Fruit fly (Drosophila melanogaster) whole organism, embryonic: ENCODE data around the gene CG11617.

ENCODE experiments used
- Atf3 ChIP-seq: fragments of 200-800 bp; sonication (Bioruptor generic); optimal IDR thresholded peaks from 3 replicates; lab custom pipeline; 2016; ENCODE audit warnings: missing biosample characterization, missing genetic modification characterization
- CG11456 ChIP-seq: fragments of 200-800 bp; sonication (Bioruptor generic); IDR thresholded peaks from 3 replicates; pipeline ENCODE4 v1.3.6; 2022; ENCODE audit warnings: missing biosample characterization, missing genetic modification characterization
- CG12104 ChIP-seq: fragments of 200-800 bp; sonication (Bioruptor generic); optimal IDR thresholded peaks from 3 replicates; lab custom pipeline; 2016; ENCODE audit warnings: missing biosample characterization, missing genetic modification characterization
- CG12744 ChIP-seq: fragments of 200-800 bp; sonication (Bioruptor generic); optimal IDR thresholded peaks from 2 replicates; lab custom pipeline; 2016; ENCODE audit warnings: missing biosample characterization, missing genetic modification characterization
- CG12942 ChIP-seq: fragments of 200-800 bp; sonication (Bioruptor generic); optimal IDR thresholded peaks from 3 replicates; lab custom pipeline; 2016; ENCODE audit warnings: missing biosample characterization, missing genetic modification characterization
- CG13123 ChIP-seq: fragments of 200-800 bp; sonication (Bioruptor generic); optimal IDR thresholded peaks from 2 replicates; lab custom pipeline; 2016; ENCODE audit warnings: missing biosample characterization, missing genetic modification characterization
- CG14014 ChIP-seq: fragments of 200-800 bp; sonication (Bioruptor generic); IDR thresholded peaks from 2 replicates; pipeline ENCODE4 v1.3.6; 2022; ENCODE audit warnings: missing biosample characterization, missing genetic modification characterization
- CG14710 ChIP-seq: fragments of 200-800 bp; sonication (Bioruptor generic); optimal IDR thresholded peaks from 3 replicates; lab custom pipeline; 2019; ENCODE audit warnings: missing biosample characterization, mild to moderate bottlenecking, missing genetic modification characterization, moderate library complexity
- CG15073 ChIP-seq: fragments of 200-800 bp; sonication (Bioruptor generic); optimal IDR thresholded peaks from 2 replicates; lab custom pipeline; 2016; ENCODE audit warnings: missing biosample characterization, missing genetic modification characterization
- CG1529 ChIP-seq: fragments of 200-800 bp; sonication (Bioruptor generic); optimal IDR thresholded peaks from 3 replicates; lab custom pipeline; 2018; ENCODE audit warnings: missing biosample characterization, missing genetic modification characterization
- CG15479 ChIP-seq: fragments of 200-800 bp; sonication (Bioruptor generic); optimal IDR thresholded peaks from 3 replicates; lab custom pipeline; 2019; ENCODE audit warnings: missing biosample characterization, mild to moderate bottlenecking, missing genetic modification characterization, moderate library complexity
- CG1602 ChIP-seq: fragments of 200-800 bp; sonication (Bioruptor generic); optimal IDR thresholded peaks from 3 replicates; lab custom pipeline; 2016; ENCODE audit warnings: missing biosample characterization, missing genetic modification characterization
- CG17359 ChIP-seq: fragments of 200-800 bp; sonication (Bioruptor generic); optimal IDR thresholded peaks from 3 replicates; lab custom pipeline; 2018; ENCODE audit warnings: missing biosample characterization, mild to moderate bottlenecking, missing genetic modification characterization, moderate library complexity
- CG2199 ChIP-seq: fragments of 200-800 bp; sonication (Bioruptor generic); IDR thresholded peaks from 3 replicates; pipeline ENCODE4 v1.3.6; 2022; ENCODE audit warnings: missing biosample characterization, missing genetic modification characterization
- CG30431 ChIP-seq: fragments of 200-800 bp; sonication (Bioruptor generic); optimal IDR thresholded peaks from 2 replicates; lab custom pipeline; 2017; ENCODE audit warnings: missing biosample characterization, missing genetic modification characterization
- CG31388 ChIP-seq: fragments of 200-800 bp; sonication (Bioruptor generic); optimal IDR thresholded peaks from 2 replicates; lab custom pipeline; 2016; ENCODE audit warnings: missing biosample characterization, missing genetic modification characterization
- CG3838 ChIP-seq: fragments of 200-800 bp; sonication (Bioruptor generic); optimal IDR thresholded peaks from 3 replicates; lab custom pipeline; 2016; ENCODE audit warnings: missing biosample characterization, missing genetic modification characterization
- CG43689 ChIP-seq: fragments of 200-800 bp; sonication (Bioruptor generic); IDR thresholded peaks from 2 replicates; pipeline ENCODE4 v1.3.6; 2022; ENCODE audit warnings: missing biosample characterization, missing genetic modification characterization
- CG4424 ChIP-seq: fragments of 200-800 bp; sonication (Bioruptor generic); optimal IDR thresholded peaks from 3 replicates; lab custom pipeline; 2016; ENCODE audit warnings: missing biosample characterization, missing genetic modification characterization
- CG6654 ChIP-seq: fragments of 200-800 bp; sonication (Bioruptor generic); optimal IDR thresholded peaks from 2 replicates; lab custom pipeline; 2017; ENCODE audit warnings: missing biosample characterization, mild to moderate bottlenecking, missing genetic modification characterization
- CG7271 ChIP-seq: fragments of 200-800 bp; sonication (Bioruptor generic); optimal IDR thresholded peaks from 2 replicates; lab custom pipeline; 2018; ENCODE audit warnings: missing biosample characterization, mild to moderate bottlenecking, missing genetic modification characterization, moderate library complexity
- CG7357 ChIP-seq: fragments of 200-800 bp; sonication (Bioruptor generic); IDR thresholded peaks from 3 replicates; pipeline ENCODE4 v1.3.6; 2022; ENCODE audit warnings: missing biosample characterization, missing genetic modification characterization
- CG7963 ChIP-seq: fragments of 200-800 bp; sonication (Bioruptor generic); IDR thresholded peaks from 3 replicates; pipeline ENCODE4 v1.3.6; 2022; ENCODE audit warnings: missing biosample characterization, missing genetic modification characterization; ENCODE audit not compliant: partially characterized antibody
- CG8478 ChIP-seq: fragments of >200 bp; optimal IDR thresholded peaks from 2 replicates; lab custom pipeline; 2018
- CG9932 ChIP-seq: fragments of 200-800 bp; sonication (Bioruptor generic); IDR thresholded peaks from 2 replicates; pipeline ENCODE4 v1.3.6; 2022; ENCODE audit warnings: missing biosample characterization, missing genetic modification characterization
- Camta ChIP-seq: fragments of 200-800 bp; sonication (Bioruptor generic); optimal IDR thresholded peaks from 2 replicates; lab custom pipeline; 2016; ENCODE audit warnings: missing biosample characterization, missing genetic modification characterization
- Dref ChIP-seq: fragments of 200-800 bp; sonication (Bioruptor generic); IDR thresholded peaks from 2 replicates; pipeline ENCODE4 v1.3.6; 2022; ENCODE audit warnings: missing biosample characterization, missing genetic modification characterization
- Gsc ChIP-seq: fragments of 200-800 bp; sonication (Bioruptor generic); IDR thresholded peaks from 2 replicates; pipeline ENCODE4 v1.3.6; 2022; ENCODE audit warnings: missing biosample characterization, missing genetic modification characterization
- HHEX ChIP-seq: fragments of 200-800 bp; sonication (Bioruptor generic); optimal IDR thresholded peaks from 3 replicates; lab custom pipeline; 2017; ENCODE audit warnings: missing biosample characterization, mild to moderate bottlenecking, missing genetic modification characterization, missing genetic modification reagents
- Stat92E ChIP-seq, 3 experiments: fragments of >200 bp in 2 of 3; fragments of 200-800 bp in 1 of 3; sonication (Bioruptor generic) in 1 of 3; optimal IDR thresholded peaks; 2 replicates each; lab custom pipeline; 2017 to 2019; ENCODE audit warnings: missing biosample characterization in 3 of 3, missing genetic modification characterization in 3 of 3, mild to moderate bottlenecking in 1 of 3, moderate library complexity in 1 of 3
- Trl ChIP-seq, 3 experiments: fragments of >200 bp in 2 of 3; fragments of 200-800 bp in 1 of 3; sonication (Bioruptor generic) in 1 of 3; optimal IDR thresholded peaks; 2 replicates in 1 of 3; 3 replicates in 2 of 3; lab custom pipeline; 2016 to 2017; ENCODE audit warnings: missing biosample characterization in 1 of 3, missing genetic modification characterization in 1 of 3
- bab2 ChIP-seq: fragments of 200-800 bp; sonication (Bioruptor generic); optimal IDR thresholded peaks from 2 replicates; lab custom pipeline; 2016; ENCODE audit warnings: missing biosample characterization, missing genetic modification characterization
- caup ChIP-seq: fragments of 200-800 bp; sonication (Bioruptor generic); optimal IDR thresholded peaks from 3 replicates; lab custom pipeline; 2017; ENCODE audit warnings: missing biosample characterization, mild to moderate bottlenecking, missing genetic modification characterization, moderate library complexity; ENCODE audit not compliant: severe bottlenecking
- ci ChIP-seq: fragments of 200-800 bp; sonication (Bioruptor generic); IDR thresholded peaks from 3 replicates; pipeline ENCODE4 v1.3.6; 2022; ENCODE audit warnings: missing biosample characterization, missing genetic modification characterization
- crol ChIP-seq: fragments of 200-800 bp; sonication (Bioruptor generic); IDR thresholded peaks from 2 replicates; pipeline ENCODE4 v1.3.6; 2022; ENCODE audit warnings: missing biosample characterization, missing genetic modification characterization
- grau ChIP-seq: fragments of 200-800 bp; optimal IDR thresholded peaks from 3 replicates; lab custom pipeline; 2019; ENCODE audit warnings: missing biosample characterization, mild to moderate bottlenecking, missing genetic modification characterization, moderate library complexity
- gsb ChIP-seq: fragments of 200-800 bp; sonication (Bioruptor generic); IDR thresholded peaks from 2 replicates; pipeline ENCODE4 v1.3.6; 2022; ENCODE audit warnings: missing biosample characterization, missing genetic modification characterization
- inv ChIP-seq: fragments of 200-800 bp; sonication (Bioruptor generic); IDR thresholded peaks from 2 replicates; pipeline ENCODE4 v1.3.6; 2022; ENCODE audit warnings: missing biosample characterization, missing genetic modification characterization; ENCODE audit not compliant: partially characterized antibody
- kah ChIP-seq: fragments of 200-800 bp; sonication (Bioruptor generic); optimal IDR thresholded peaks from 2 replicates; lab custom pipeline; 2018; ENCODE audit warnings: missing biosample characterization, mild to moderate bottlenecking, missing genetic modification characterization
- kni ChIP-seq: fragments of 200-800 bp; sonication (Bioruptor generic); optimal IDR thresholded peaks from 3 replicates; lab custom pipeline; 2017; ENCODE audit warnings: mild to moderate bottlenecking, missing biosample characterization, missing genetic modification reagents, missing genetic modification characterization
- lov ChIP-seq, 2 experiments: fragments of 200-800 bp in 1 of 2; fragments of >200 bp in 1 of 2; sonication (Bioruptor generic) in 1 of 2; IDR thresholded peaks in 1 of 2; optimal IDR thresholded peaks in 1 of 2; 2 replicates in 1 of 2; 3 replicates in 1 of 2; pipeline versions ENCODE4 v1.3.6 to Lab custom; 2017 to 2022; ENCODE audit warnings: missing biosample characterization in 1 of 2, missing genetic modification characterization in 1 of 2
- nom ChIP-seq: fragments of 200-800 bp; sonication (Bioruptor generic); optimal IDR thresholded peaks from 2 replicates; lab custom pipeline; 2017; ENCODE audit warnings: missing biosample characterization, missing genetic modification characterization, mild to moderate bottlenecking, moderate library complexity, missing genetic modification reagents
- psq ChIP-seq: fragments of 200-800 bp; sonication (Bioruptor generic); optimal IDR thresholded peaks from 2 replicates; lab custom pipeline; 2017; ENCODE audit warnings: missing biosample characterization, missing genetic modification characterization
- row ChIP-seq: fragments of 200-800 bp; sonication (Bioruptor generic); IDR thresholded peaks from 3 replicates; pipeline ENCODE4 v1.3.6; 2022; ENCODE audit warnings: missing biosample characterization, missing genetic modification characterization
- run ChIP-seq: fragments of 200-800 bp; sonication (Bioruptor generic); optimal IDR thresholded peaks from 3 replicates; lab custom pipeline; 2018; ENCODE audit warnings: missing biosample characterization, mild to moderate bottlenecking, missing genetic modification characterization
- sd ChIP-seq: fragments of 200-800 bp; sonication (Bioruptor generic); optimal IDR thresholded peaks from 3 replicates; lab custom pipeline; 2018; ENCODE audit warnings: missing biosample characterization, mild to moderate bottlenecking, missing genetic modification characterization, moderate library complexity
- sob ChIP-seq: fragments of 200-800 bp; sonication (Bioruptor generic); IDR thresholded peaks from 2 replicates; pipeline ENCODE4 v1.3.6; 2022; ENCODE audit warnings: missing biosample characterization, missing genetic modification characterization
- tna ChIP-seq: fragments of 200-800 bp; sonication (Bioruptor generic); IDR thresholded peaks from 2 replicates; pipeline ENCODE4 v1.3.6; 2022; ENCODE audit warnings: missing biosample characterization, missing genetic modification characterization; ENCODE audit not compliant: partially characterized antibody
- vnd ChIP-seq: fragments of 200-800 bp; sonication (Bioruptor generic); IDR thresholded peaks from 3 replicates; pipeline ENCODE4 v1.3.6; 2022; ENCODE audit warnings: missing biosample characterization, missing genetic modification characterization; ENCODE audit not compliant: partially characterized antibody

CG11617 gene

dm6 chr2L:223867-224598 is 16.9 kb upstream of the CG11617 start (continued):
- TF ChIP-seq CG1529 (GFP tag; lab: Kevin White, UChicago) = no peak
- no peak for TF ChIP-seq CG30431 (GFP tag; lab: Kevin White, UChicago)
- TF ChIP-seq vnd = no peak
- TF ChIP-seq CG13123 = no peak
- no peak for TF ChIP-seq CG7357 (GFP tag; lab: Robert Waterston, UW)
- TF ChIP-seq CG12942 (GFP tag; lab: Kevin White, UChicago) = no peak
- no peak for TF ChIP-seq CG9932
- no peak for TF ChIP-seq CG12744 (GFP tag; lab: Kevin White, UChicago)
- no peak for TF ChIP-seq CG15073
- TF ChIP-seq CG8478 (lab: Kevin White, UChicago) = no peak
- no peak for TF ChIP-seq CG6654 (GFP tag; lab: Kevin White, UChicago)
- TF ChIP-seq Stat92E (GFP tag; optimal IDR thresholded peaks at IDR 0.05; lab: Kevin White, UChicago) = no peak
- no peak for TF ChIP-seq CG31388 (GFP tag; lab: Kevin White, UChicago)
- TF ChIP-seq CG17359 (tag; lab: Kevin White, UChicago) = no peak
- no peak for TF ChIP-seq CG3838 (GFP tag; lab: Kevin White, UChicago)
- no peak for TF ChIP-seq CG11456 (GFP tag; lab: Robert Waterston, UW)
- TF ChIP-seq ci (GFP tag; lab: Robert Waterston, UW) = no peak; the same call in 2 of the 3 replicates
- TF ChIP-seq bab2 (GFP tag; lab: Kevin White, UChicago) = no peak
- TF ChIP-seq gsb (GFP tag; lab: Robert Waterston, UW) = no peak
- TF ChIP-seq CG1602 (GFP tag; lab: Kevin White, UChicago) = no peak
- TF ChIP-seq Trl (optimal IDR thresholded peaks at IDR 0.05; lab: Kevin White, UChicago) = peak; percentile 17 to 57
- TF ChIP-seq Trl (GFP tag; optimal IDR thresholded peaks at IDR 0.05; lab: Kevin White, UChicago) = no peak
- TF ChIP-seq CG14014 (GFP tag; lab: Robert Waterston, UW) = no peak
- TF ChIP-seq crol (GFP tag; lab: Robert Waterston, UW) = peak; percentile 77
- TF ChIP-seq CG4424 = no peak
- TF ChIP-seq row (GFP tag; lab: Robert Waterston, UW) = no peak
- peak; percentile 65 for TF ChIP-seq sd (tag; lab: Kevin White, UChicago)
- TF ChIP-seq CG7963 (GFP tag; lab: Robert Waterston, UW) = no peak
- TF ChIP-seq psq (GFP tag; lab: Kevin White, UChicago) = no peak
- no peak for TF ChIP-seq Gsc (GFP tag; lab: Robert Waterston, UW)
- no peak for TF ChIP-seq nom (GFP tag; lab: Kevin White, UChicago)
- TF ChIP-seq Atf3 (GFP tag; lab: Kevin White, UChicago) = no peak
- TF ChIP-seq kni (GFP tag; lab: Kevin White, UChicago) = peak; percentile 81
- TF ChIP-seq lov (optimal IDR thresholded peaks at IDR 0.05; lab: Kevin White, UChicago) = no peak
- TF ChIP-seq lov (GFP tag; IDR thresholded peaks at IDR 0.05; lab: Robert Waterston, UW) = 0 out of 3 replicates have a peak, but pooled peaks have one; percentile 22
- TF ChIP-seq sob = no peak
- no peak for TF ChIP-seq Dref (GFP tag; lab: Robert Waterston, UW)
- no peak for TF ChIP-seq run
- TF ChIP-seq CG2199 = no peak
- no peak for TF ChIP-seq caup (GFP tag; lab: Kevin White, UChicago)
- no peak for TF ChIP-seq CG43689 (GFP tag; lab: Robert Waterston, UW)
- no peak for TF ChIP-seq CG14710
- peak; percentile 33 for TF ChIP-seq kah
- TF ChIP-seq HHEX (GFP tag; lab: Kevin White, UChicago) = no peak
- TF ChIP-seq grau (tag; lab: Kevin White, UChicago) = no peak
- TF ChIP-seq CG15479 (GFP tag; lab: Kevin White, UChicago) = no peak
- no peak for TF ChIP-seq CG12104 (GFP tag; lab: Kevin White, UChicago)
- no peak for TF ChIP-seq Camta
- no peak for TF ChIP-seq CG7271 (tag; lab: Kevin White, UChicago)
- TF ChIP-seq inv = no peak
- no peak for TF ChIP-seq tna (GFP tag; lab: Robert Waterston, UW)
